Fruit fly (Drosophila melanogaster): ENCODE data around the gene RSG7.

DNA sequence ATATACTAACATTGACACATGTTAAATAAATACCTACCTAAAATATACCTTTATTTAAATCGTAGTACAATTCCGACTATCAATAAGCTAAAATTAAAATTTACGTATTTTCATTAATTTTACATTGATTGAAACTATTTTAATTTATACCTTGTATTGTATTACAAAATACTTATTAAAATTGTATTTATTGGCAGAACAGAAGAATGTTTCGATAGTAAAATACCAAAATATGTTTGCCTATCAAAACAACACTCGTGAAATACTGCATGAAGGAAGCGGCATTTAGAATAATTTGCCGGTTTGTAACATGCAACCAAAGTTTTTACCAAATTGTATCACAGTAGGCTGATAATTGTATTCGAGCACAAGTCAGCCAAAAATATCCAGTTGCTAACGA is 42.3 kb upstream of the RSG7 start, which contains the start of the genes DENR and CG4880:
- TF ChIP-seq CG8478 (optimal IDR thresholded peaks at IDR 0.05) (no peak), CTCF (optimal IDR thresholded peaks at IDR 0.05) (no peak)
